Worm (Caenorhabditis elegans) whole organism, midembryonic: Measurements from ENCODE around the gene pqn-96.

Source experiments
- T22C8.4 ChIP-seq: fragments of 200-800 bp; sonication (Bioruptor generic); IDR thresholded peaks from 2 replicates; pipeline ENCODE4 v1.3.6; 2022; ENCODE audit warnings: missing genetic modification characterization, missing compliant biosample characterization
- cog-1 ChIP-seq: sonication (generic microtip); optimal IDR thresholded peaks from 2 replicates; lab custom pipeline; 2016; ENCODE audit warnings: missing genetic modification characterization, missing compliant biosample characterization
- flt-1 ChIP-seq: fragments of 200-800 bp; sonication (Bioruptor generic); IDR thresholded peaks from 2 replicates; pipeline ENCODE4 v1.3.6; 2022; ENCODE audit warnings: missing genetic modification characterization, missing compliant biosample characterization
- klf-2 ChIP-seq: fragments of 200-800 bp; sonication (Bioruptor generic); conservative IDR thresholded peaks from 2 replicates; pipeline ENCODE4 v1.3.6; 2022; ENCODE audit warnings: missing genetic modification reagents, missing genetic modification characterization, missing compliant biosample characterization
- med-1 ChIP-seq: sonication (generic microtip); optimal IDR thresholded peaks from 2 replicates; lab custom pipeline; 2017; ENCODE audit warnings: missing genetic modification characterization, mild to moderate bottlenecking, missing compliant biosample characterization, antibody characterized with exemption, missing genetic modification reagents; ENCODE audit not compliant: insufficient read depth
- ref-1 ChIP-seq: fragments of 200-800 bp; sonication (Bioruptor generic); conservative IDR thresholded peaks from 2 replicates; pipeline ENCODE4 v1.3.6; 2022; ENCODE audit warnings: missing genetic modification reagents, missing genetic modification characterization, missing compliant biosample characterization
- tab-1 ChIP-seq: fragments of 200-800 bp; sonication (Bioruptor generic); IDR thresholded peaks from 2 replicates; pipeline ENCODE4 v1.3.6; 2022; ENCODE audit warnings: missing genetic modification characterization, missing compliant biosample characterization
- ztf-23 ChIP-seq: fragments of 200-800 bp; sonication (Bioruptor generic); IDR thresholded peaks from 2 replicates; pipeline ENCODE4 v1.3.6; 2022; ENCODE audit warnings: missing genetic modification reagents, missing genetic modification characterization, missing compliant biosample characterization
- ztf-29 ChIP-seq: fragments of 200-800 bp; sonication (Bioruptor generic); IDR thresholded peaks from 2 replicates; pipeline ENCODE4 v1.3.6; 2022; ENCODE audit warnings: missing genetic modification reagents, missing genetic modification characterization, missing compliant biosample characterization

pqn-96 gene

ce11 chrIII:8451181-8451580 is 12.0 kb upstream of the pqn-96 start:
- no peak for TF ChIP-seq T22C8.4
- no peak for TF ChIP-seq ztf-29 (GFP tag; lab: Robert Waterston, UW)
- no peak for TF ChIP-seq med-1 (GFP tag; lab: Kevin White, UChicago)
- no peak for TF ChIP-seq klf-2 (GFP tag; lab: Robert Waterston, UW)
- TF ChIP-seq ztf-23 = no peak
- no peak for TF ChIP-seq tab-1
- no peak for TF ChIP-seq cog-1 (tag; lab: Kevin White, UChicago)
- no peak for TF ChIP-seq flt-1 (GFP tag; lab: Robert Waterston, UW)
- TF ChIP-seq ref-1 (GFP tag; lab: Robert Waterston, UW) = no peak

ce11 chrIII:8450494-8450893 is 11.3 kb upstream of the pqn-96 start:
- TF ChIP-seq ztf-23 = no peak
- no peak for TF ChIP-seq ref-1 (GFP tag; lab: Robert Waterston, UW)
- no peak for TF ChIP-seq flt-1 (GFP tag; lab: Robert Waterston, UW)

- TF ChIP-seq ztf-29 (GFP tag; lab: Robert Waterston, UW) = no peak
- no peak for TF ChIP-seq flt-1 (GFP tag; lab: Robert Waterston, UW)
- TF ChIP-seq med-1 (GFP tag; lab: Kevin White, UChicago) = no peak
- TF ChIP-seq ref-1 (GFP tag; lab: Robert Waterston, UW) = no peak
- TF ChIP-seq T22C8.4 = no peak
- TF ChIP-seq ztf-23 = no peak
- TF ChIP-seq tab-1 = no peak
- TF ChIP-seq cog-1 (tag; lab: Kevin White, UChicago) = no peak
- no peak for TF ChIP-seq klf-2 (GFP tag; lab: Robert Waterston, UW)
Observed at ce11 chrIII:8449160-8449807, 10.1 kb upstream of the pqn-96 start, which contains the start of gene mrpl-32. TSS of gene mrpl-32 (plus strand) at chrIII:8449757.

ce11 chrIII:8446940-8447403 is 7.8 kb upstream of the pqn-96 start, which contains the start of gene rpn-3:
TSS of gene rpn-3 (plus strand) at chrIII:8447353.
- TF ChIP-seq tab-1 (no peak), cog-1 (tag; lab: Kevin White, UChicago) (peak; percentile 90), klf-2 (GFP tag; lab: Robert Waterston, UW) (no peak), T22C8.4 (no peak), flt-1 (GFP tag; lab: Robert Waterston, UW) (peak; percentile 79), ztf-23 (peak; percentile 78)

ce11 chrIII:8446534-8446933 is 7.3 kb upstream of the pqn-96 start, which contains the start of gene hsp-110:
TSS of gene hsp-110 (minus strand) at chrIII:8446909.
- TF ChIP-seq ztf-23 (no peak), ztf-29 (GFP tag; lab: Robert Waterston, UW) (no peak), cog-1 (tag; lab: Kevin White, UChicago) (no peak), tab-1 (no peak), med-1 (GFP tag; lab: Kevin White, UChicago) (no peak), flt-1 (GFP tag; lab: Robert Waterston, UW) (no peak), T22C8.4 (no peak), klf-2 (GFP tag; lab: Robert Waterston, UW) (no peak), ref-1 (GFP tag; lab: Robert Waterston, UW) (no peak)

ce11 chrIII:8446061-8446460 is 6.8 kb upstream of the pqn-96 start:
- TF ChIP-seq tab-1 = no peak
- no peak for TF ChIP-seq ztf-29 (GFP tag; lab: Robert Waterston, UW)
- TF ChIP-seq flt-1 (GFP tag; lab: Robert Waterston, UW) = no peak
- TF ChIP-seq ztf-23 = no peak
- TF ChIP-seq klf-2 (GFP tag; lab: Robert Waterston, UW) = no peak
- TF ChIP-seq cog-1 (tag; lab: Kevin White, UChicago) = no peak
- TF ChIP-seq T22C8.4 = no peak
- TF ChIP-seq ref-1 (GFP tag; lab: Robert Waterston, UW) = no peak
- no peak for TF ChIP-seq med-1 (GFP tag; lab: Kevin White, UChicago)

ce11 chrIII:8444433-8445090 is 5.3 kb upstream of the pqn-96 start:
- TF ChIP-seq ztf-23 (no peak), tab-1 (no peak), klf-2 (GFP tag; lab: Robert Waterston, UW) (no peak), T22C8.4 (no peak), ztf-29 (GFP tag; lab: Robert Waterston, UW) (no peak), cog-1 (tag; lab: Kevin White, UChicago) (no peak), med-1 (GFP tag; lab: Kevin White, UChicago) (no peak), flt-1 (GFP tag; lab: Robert Waterston, UW) (no peak)

ce11 chrIII:8443557-8444131 is 4.4 kb upstream of the pqn-96 start, which contains the start of gene ufbp-1:
TSS of gene ufbp-1 (minus strand) at chrIII:8443607.
- TF ChIP-seq flt-1 (GFP tag; lab: Robert Waterston, UW) (0 out of 2 replicates have a peak, but pooled peaks have one; percentile 23), ztf-23 (no peak), tab-1 (no peak)

ce11 chrIII:8437763-8438414 is 1.3 kb downstream of the pqn-96 start:
- TF ChIP-seq ztf-29 (GFP tag; lab: Robert Waterston, UW) (no peak), tab-1 (no peak), med-1 (GFP tag; lab: Kevin White, UChicago) (no peak), ref-1 (GFP tag; lab: Robert Waterston, UW) (no peak), klf-2 (GFP tag; lab: Robert Waterston, UW) (no peak), T22C8.4 (no peak), flt-1 (GFP tag; lab: Robert Waterston, UW) (no peak), ztf-23 (no peak), cog-1 (tag; lab: Kevin White, UChicago) (no peak)
